Fruit fly (Drosophila melanogaster) whole organism, embryonic: ENCODE results near the gene CheB93b.

Experiments
- CG12744 ChIP-seq: fragments of 200-800 bp; sonication (Bioruptor generic); optimal IDR thresholded peaks from 2 replicates; lab custom pipeline; 2016; ENCODE audit warnings: missing biosample characterization, missing genetic modification characterization
- CG12942 ChIP-seq: fragments of 200-800 bp; sonication (Bioruptor generic); optimal IDR thresholded peaks from 3 replicates; lab custom pipeline; 2016; ENCODE audit warnings: missing biosample characterization, missing genetic modification characterization
- CG14667 ChIP-seq: fragments of 200-800 bp; sonication (Bioruptor generic); IDR thresholded peaks from 2 replicates; pipeline ENCODE4 v1.3.6; 2022; ENCODE audit warnings: missing biosample characterization, missing genetic modification characterization
- CG1529 ChIP-seq: fragments of 200-800 bp; sonication (Bioruptor generic); optimal IDR thresholded peaks from 3 replicates; lab custom pipeline; 2018; ENCODE audit warnings: missing biosample characterization, missing genetic modification characterization
- CG16779 ChIP-seq: fragments of 200-800 bp; sonication (Bioruptor generic); IDR thresholded peaks from 2 replicates; pipeline ENCODE4 v1.3.6; 2022; ENCODE audit warnings: missing biosample characterization, missing genetic modification characterization
- CG17385 ChIP-seq: fragments of 200-800 bp; sonication (Bioruptor generic); optimal IDR thresholded peaks from 3 replicates; lab custom pipeline; 2018; ENCODE audit warnings: missing biosample characterization, mild to moderate bottlenecking, missing genetic modification characterization
- CG17829 ChIP-seq: fragments of 200-800 bp; optimal IDR thresholded peaks from 2 replicates; lab custom pipeline; 2019; ENCODE audit warnings: missing biosample characterization, mild to moderate bottlenecking, missing genetic modification characterization, moderate library complexity
- CG2129 ChIP-seq: fragments of 200-800 bp; sonication (Bioruptor generic); IDR thresholded peaks from 2 replicates; pipeline ENCODE4 v1.3.6; 2022; ENCODE audit warnings: missing biosample characterization, missing genetic modification characterization; ENCODE audit not compliant: partially characterized antibody
- CG2199 ChIP-seq: fragments of 200-800 bp; sonication (Bioruptor generic); IDR thresholded peaks from 3 replicates; pipeline ENCODE4 v1.3.6; 2022; ENCODE audit warnings: missing biosample characterization, missing genetic modification characterization
- CG33557 ChIP-seq: fragments of 200-800 bp; sonication (Bioruptor generic); optimal IDR thresholded peaks from 2 replicates; lab custom pipeline; 2019; ENCODE audit warnings: missing biosample characterization, mild to moderate bottlenecking, missing genetic modification characterization, moderate library complexity
- CG34224 ChIP-seq: fragments of 200-800 bp; sonication (Bioruptor generic); IDR thresholded peaks from 3 replicates; pipeline ENCODE4 v1.3.6; 2022; ENCODE audit warnings: missing biosample characterization, missing genetic modification characterization; ENCODE audit not compliant: partially characterized antibody
- CG42726 ChIP-seq: fragments of 200-800 bp; sonication (Bioruptor generic); IDR thresholded peaks from 2 replicates; pipeline ENCODE4 v1.3.6; 2022; ENCODE audit warnings: missing biosample characterization, missing genetic modification characterization; ENCODE audit not compliant: partially characterized antibody
- CG4617 ChIP-seq: fragments of 200-800 bp; sonication (Bioruptor generic); optimal IDR thresholded peaks from 3 replicates; lab custom pipeline; 2016; ENCODE audit warnings: missing biosample characterization, missing genetic modification characterization, borderline replicate concordance
- CG4854 ChIP-seq: fragments of 200-800 bp; sonication (Bioruptor generic); optimal IDR thresholded peaks from 2 replicates; lab custom pipeline; 2016; ENCODE audit warnings: missing biosample characterization, missing genetic modification characterization, inconsistent platforms
- CG5953 ChIP-seq: fragments of 200-800 bp; sonication (Bioruptor generic); IDR thresholded peaks from 2 replicates; pipeline ENCODE4 v1.3.6; 2022; ENCODE audit warnings: missing biosample characterization, missing genetic modification characterization
- CG6272 ChIP-seq: fragments of 200-800 bp; sonication (Bioruptor generic); IDR thresholded peaks from 2 replicates; pipeline ENCODE4 v1.3.6; 2022; ENCODE audit warnings: missing biosample characterization, missing genetic modification characterization
- CG6791 ChIP-seq: fragments of 200-800 bp; sonication (Bioruptor generic); IDR thresholded peaks from 3 replicates; pipeline ENCODE4 v1.3.6; 2022; ENCODE audit warnings: missing biosample characterization, missing genetic modification characterization; ENCODE audit not compliant: partially characterized antibody
- CG6854 ChIP-seq: fragments of 200-800 bp; sonication (Bioruptor generic); optimal IDR thresholded peaks from 3 replicates; lab custom pipeline; 2017; ENCODE audit warnings: missing biosample characterization, mild to moderate bottlenecking, missing genetic modification characterization
- CG7928 ChIP-seq: fragments of 200-800 bp; sonication (Bioruptor generic); optimal IDR thresholded peaks from 2 replicates; lab custom pipeline; 2017; ENCODE audit warnings: missing biosample characterization, mild to moderate bottlenecking, missing genetic modification characterization
- CG7963 ChIP-seq: fragments of 200-800 bp; sonication (Bioruptor generic); IDR thresholded peaks from 3 replicates; pipeline ENCODE4 v1.3.6; 2022; ENCODE audit warnings: missing biosample characterization, missing genetic modification characterization; ENCODE audit not compliant: partially characterized antibody
- CG8944 ChIP-seq: fragments of 200-800 bp; sonication (Bioruptor generic); optimal IDR thresholded peaks from 3 replicates; lab custom pipeline; 2016; ENCODE audit warnings: missing biosample characterization, missing genetic modification characterization
- CG9876 ChIP-seq: fragments of 200-800 bp; sonication (Bioruptor generic); optimal IDR thresholded peaks from 2 replicates; lab custom pipeline; 2016; ENCODE audit warnings: missing biosample characterization, missing genetic modification characterization
- Dip3 ChIP-seq: fragments of 200-800 bp; sonication (Bioruptor generic); optimal IDR thresholded peaks from 3 replicates; lab custom pipeline; 2016; ENCODE audit warnings: missing biosample characterization, missing genetic modification characterization
- Dll ChIP-seq: fragments of 200-800 bp; sonication (Bioruptor generic); IDR thresholded peaks from 4 replicates; pipeline ENCODE4 v1.3.6; 2022; ENCODE audit warnings: missing biosample characterization, missing genetic modification characterization; ENCODE audit not compliant: partially characterized antibody
- E2f1 ChIP-seq: fragments of 200-800 bp; sonication (Bioruptor generic); IDR thresholded peaks from 2 replicates; pipeline ENCODE4 v1.3.6; 2022; ENCODE audit warnings: missing biosample characterization, missing genetic modification characterization
- Fer3 ChIP-seq: fragments of 200-800 bp; sonication (Bioruptor generic); optimal IDR thresholded peaks from 2 replicates; lab custom pipeline; 2018; ENCODE audit warnings: missing biosample characterization, mild to moderate bottlenecking, missing genetic modification characterization, moderate library complexity
- Lhr ChIP-seq: fragments of 200-800 bp; sonication (Bioruptor generic); optimal IDR thresholded peaks from 3 replicates; lab custom pipeline; 2017; ENCODE audit warnings: mild to moderate bottlenecking, missing biosample characterization, missing genetic modification reagents, missing genetic modification characterization
- MBD-R2 ChIP-seq: fragments of 200-800 bp; sonication (Bioruptor generic); IDR thresholded peaks from 2 replicates; pipeline ENCODE4 v1.3.6; 2022; ENCODE audit warnings: missing biosample characterization, missing genetic modification characterization
- MESR4 ChIP-seq: fragments of 200-800 bp; sonication (Bioruptor generic); optimal IDR thresholded peaks from 2 replicates; lab custom pipeline; 2018; ENCODE audit warnings: missing biosample characterization, mild to moderate bottlenecking, missing genetic modification characterization, moderate library complexity
- Max ChIP-seq: fragments of 200-800 bp; sonication (Bioruptor generic); optimal IDR thresholded peaks from 2 replicates; lab custom pipeline; 2016; ENCODE audit warnings: missing biosample characterization, mild to moderate bottlenecking, missing genetic modification characterization
- Med ChIP-seq: fragments of 200-800 bp; sonication (Bioruptor generic); peaks from one replicate; lab custom pipeline; 2016; ENCODE audit warnings: missing biosample characterization, missing genetic modification characterization, mild to moderate bottlenecking, inconsistent platforms, moderate library complexity
- Meics ChIP-seq: fragments of 200-800 bp; sonication (Bioruptor generic); optimal IDR thresholded peaks from 2 replicates; lab custom pipeline; 2017; ENCODE audit warnings: missing biosample characterization, mild to moderate bottlenecking, missing genetic modification characterization
- Myb ChIP-seq: fragments of 200-800 bp; sonication (Bioruptor generic); optimal IDR thresholded peaks from 2 replicates; lab custom pipeline; 2016; ENCODE audit warnings: missing biosample characterization, missing genetic modification characterization
- Tbp ChIP-seq: fragments of >200 bp; optimal IDR thresholded peaks from 2 replicates; lab custom pipeline; 2018; ENCODE audit warnings: missing biosample characterization, missing genetic modification characterization
- YL-1 ChIP-seq: fragments of 200-800 bp; sonication (Bioruptor generic); optimal IDR thresholded peaks from 3 replicates; lab custom pipeline; 2017; ENCODE audit warnings: missing biosample characterization, mild to moderate bottlenecking, missing genetic modification characterization
- abd-A ChIP-seq: fragments of 200-800 bp; sonication (Bioruptor generic); optimal IDR thresholded peaks from 3 replicates; lab custom pipeline; 2019; ENCODE audit warnings: missing biosample characterization, mild to moderate bottlenecking, missing genetic modification characterization, moderate library complexity
- bigmax ChIP-seq: fragments of 200-800 bp; sonication (Bioruptor generic); optimal IDR thresholded peaks from 2 replicates; lab custom pipeline; 2018; ENCODE audit warnings: missing biosample characterization, mild to moderate bottlenecking, missing genetic modification characterization
- cwo ChIP-seq: fragments of 200-800 bp; sonication (Bioruptor generic); optimal IDR thresholded peaks from 3 replicates; lab custom pipeline; 2017; ENCODE audit warnings: missing biosample characterization, missing genetic modification characterization, mild to moderate bottlenecking, moderate library complexity, missing genetic modification reagents
- emc ChIP-seq: fragments of 200-800 bp; sonication (Bioruptor generic); optimal IDR thresholded peaks from 2 replicates; lab custom pipeline; 2016; ENCODE audit warnings: missing biosample characterization, missing genetic modification characterization
- esg ChIP-seq: fragments of 200-800 bp; sonication (Bioruptor generic); conservative IDR thresholded peaks from 2 replicates; pipeline ENCODE4 v1.3.6; 2022; ENCODE audit warnings: missing biosample characterization, missing genetic modification characterization
- eyg ChIP-seq: fragments of 200-800 bp; sonication (Bioruptor generic); optimal IDR thresholded peaks from 3 replicates; lab custom pipeline; 2016; ENCODE audit warnings: missing biosample characterization, missing genetic modification characterization
- mld ChIP-seq: fragments of 200-800 bp; sonication (Bioruptor generic); IDR thresholded peaks from 3 replicates; pipeline ENCODE4 v1.3.6; 2022; ENCODE audit warnings: missing biosample characterization, missing genetic modification characterization; ENCODE audit not compliant: partially characterized antibody
- nerfin-1 ChIP-seq: fragments of 200-800 bp; sonication (Bioruptor generic); optimal IDR thresholded peaks from 3 replicates; lab custom pipeline; 2019; ENCODE audit warnings: missing biosample characterization, mild to moderate bottlenecking, missing genetic modification characterization, moderate library complexity
- pfk ChIP-seq: fragments of 200-800 bp; sonication (Bioruptor generic); optimal IDR thresholded peaks from 2 replicates; lab custom pipeline; 2018; ENCODE audit warnings: missing biosample characterization, mild to moderate bottlenecking, missing genetic modification characterization, moderate library complexity
- ranshi ChIP-seq: fragments of 200-800 bp; sonication (Bioruptor generic); IDR thresholded peaks from 2 replicates; pipeline ENCODE4 v1.3.6; 2022; ENCODE audit warnings: missing biosample characterization, missing genetic modification characterization
- rib ChIP-seq: fragments of 200-800 bp; sonication (Bioruptor generic); IDR thresholded peaks from 2 replicates; pipeline ENCODE4 v1.3.6; 2022; ENCODE audit warnings: missing biosample characterization, missing genetic modification characterization
- scrt ChIP-seq: fragments of 200-800 bp; sonication (Bioruptor generic); optimal IDR thresholded peaks from 2 replicates; lab custom pipeline; 2018; ENCODE audit warnings: missing biosample characterization, mild to moderate bottlenecking, missing genetic modification characterization, moderate library complexity
- sna ChIP-seq: fragments of 200-800 bp; sonication (Bioruptor generic); IDR thresholded peaks from 2 replicates; pipeline ENCODE4 v1.3.6; 2022; ENCODE audit warnings: missing biosample characterization, missing genetic modification characterization; ENCODE audit not compliant: partially characterized antibody
- toy ChIP-seq: fragments of 200-800 bp; sonication (Bioruptor generic); IDR thresholded peaks from 2 replicates; pipeline ENCODE4 v1.3.6; 2022; ENCODE audit warnings: missing biosample characterization, missing genetic modification characterization
- zen ChIP-seq: fragments of 200-800 bp; sonication (Bioruptor generic); optimal IDR thresholded peaks from 3 replicates; lab custom pipeline; 2018; ENCODE audit warnings: missing biosample characterization, mild to moderate bottlenecking, missing genetic modification characterization, moderate library complexity

CheB93b gene

DNA sequence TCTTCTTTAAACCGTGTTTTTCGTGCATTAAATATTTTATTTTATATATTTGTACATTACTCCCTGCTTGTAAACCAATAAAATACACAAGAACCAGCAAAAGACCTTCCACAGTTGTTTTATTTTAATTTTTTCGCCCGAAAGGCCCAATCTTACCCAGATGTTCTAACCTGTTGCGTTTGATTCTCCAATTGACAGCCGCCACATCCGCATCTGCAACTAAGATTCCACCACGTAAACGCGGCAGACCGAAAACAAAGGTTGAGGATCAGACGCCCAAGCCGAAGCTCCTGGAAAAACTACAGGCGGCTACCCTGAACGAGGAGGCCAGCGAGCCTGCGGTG lies 48.8 kb upstream of the CheB93b start:
- TF ChIP-seq Dll (GFP tag; lab: Robert Waterston, UW) (peak; percentile 13; the same call in 1 of the 4 replicates), CG4854 (GFP tag; lab: Kevin White, UChicago) (no peak), CG33557 (GFP tag; lab: Kevin White, UChicago) (no peak), mld (0 out of 3 replicates have a peak, but pooled peaks have one; percentile 0), emc (GFP tag; lab: Kevin White, UChicago) (no peak), Dip3 (GFP tag; lab: Kevin White, UChicago) (no peak), CG7928 (GFP tag; lab: Kevin White, UChicago) (no peak), CG12744 (no peak), CG6272 (GFP tag; lab: Robert Waterston, UW) (no peak), Meics (GFP tag; lab: Kevin White, UChicago) (no peak), CG6854 (GFP tag; lab: Kevin White, UChicago) (no peak), CG5953 (no peak), CG2129 (GFP tag; lab: Robert Waterston, UW) (0 out of 2 replicates have a peak, but pooled peaks have one; percentile 38), CG17385 (GFP tag; lab: Kevin White, UChicago) (peak; percentile 94), bigmax (GFP tag; lab: Kevin White, UChicago) (no peak), sna (GFP tag; lab: Robert Waterston, UW) (0 out of 2 replicates have a peak, but pooled peaks have one; percentile 20), YL-1 (GFP tag; lab: Kevin White, UChicago) (peak; percentile 30), rib (GFP tag; lab: Robert Waterston, UW) (no peak), Tbp (GFP tag; lab: Kevin White, UChicago) (no peak), CG34224 (GFP tag; lab: Robert Waterston, UW) (0 out of 3 replicates have a peak, but pooled peaks have one; percentile 1), E2f1 (GFP tag; lab: Robert Waterston, UW) (no peak), MBD-R2 (GFP tag; lab: Robert Waterston, UW) (peak; percentile 74), CG6791 (GFP tag; lab: Robert Waterston, UW) (0 out of 3 replicates have a peak, but pooled peaks have one; percentile 1), CG4617 (GFP tag; lab: Kevin White, UChicago) (peak; percentile 35), zen (tag; lab: Kevin White, UChicago) (no peak), MESR4 (GFP tag; lab: Kevin White, UChicago) (peak; percentile 68), Fer3 (tag; lab: Kevin White, UChicago) (no peak), Med (GFP tag; lab: Kevin White, UChicago) (peak; percentile 38), cwo (GFP tag; lab: Kevin White, UChicago) (no peak), eyg (GFP tag; lab: Kevin White, UChicago) (no peak), CG8944 (GFP tag; lab: Kevin White, UChicago) (no peak), nerfin-1 (tag; lab: Kevin White, UChicago) (peak; percentile 63), CG14667 (GFP tag; lab: Robert Waterston, UW) (no peak), scrt (GFP tag; lab: Kevin White, UChicago) (peak; percentile 87)

DNA sequence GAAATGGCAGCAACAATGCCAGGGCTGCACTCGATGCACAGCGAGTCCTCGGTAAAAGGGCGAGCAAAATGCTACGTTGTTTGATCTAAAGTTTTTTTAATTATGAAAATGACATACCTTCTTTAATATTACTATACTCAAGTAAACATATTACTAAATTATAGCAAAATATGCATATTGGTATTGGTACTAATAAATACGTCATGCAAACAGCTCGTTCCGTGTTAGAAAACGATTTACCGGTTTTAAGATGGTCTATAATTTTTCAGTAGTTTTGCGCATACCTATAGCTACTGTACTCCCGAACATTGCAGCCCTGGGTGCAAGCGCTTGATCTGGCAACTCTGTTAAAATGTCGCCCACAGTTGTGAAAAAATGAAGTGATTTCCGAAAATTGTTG lies 43.7 kb upstream of the CheB93b start:
- no peak for TF ChIP-seq CG16779 (GFP tag; lab: Robert Waterston, UW)
- peak; percentile 95 for TF ChIP-seq CG17829
- TF ChIP-seq abd-A (tag; lab: Kevin White, UChicago) = no peak
- peak; percentile 74 for TF ChIP-seq Lhr
- peak; percentile 95 for TF ChIP-seq CG12942 (GFP tag; lab: Kevin White, UChicago)
- peak; percentile 92 for TF ChIP-seq ranshi (GFP tag; lab: Robert Waterston, UW)
- TF ChIP-seq Max (GFP tag; lab: Kevin White, UChicago) = peak; percentile 95
- TF ChIP-seq CG1529 (GFP tag; lab: Kevin White, UChicago) = peak; percentile 87
- TF ChIP-seq toy (GFP tag; lab: Robert Waterston, UW) = peak; percentile 81
- peak; percentile 95 for TF ChIP-seq CG33557 (GFP tag; lab: Kevin White, UChicago)
- TF ChIP-seq CG9876 (GFP tag; lab: Kevin White, UChicago) = peak; percentile 93
- TF ChIP-seq pfk (GFP tag; lab: Kevin White, UChicago) = peak; percentile 53
- TF ChIP-seq Myb (GFP tag; lab: Kevin White, UChicago) = peak; percentile 81
- no peak for TF ChIP-seq CG7963 (GFP tag; lab: Robert Waterston, UW)
- peak; percentile 70; the same call in 1 of the 3 replicates for TF ChIP-seq CG2199
- TF ChIP-seq esg = peak; percentile 93
- TF ChIP-seq CG42726 = no peak
